Worm (Caenorhabditis elegans) whole organism, L4/young adult: ENCODE results near the gene lgc-53.

Experiments
- W03F9.2 ChIP-seq: fragments of 150-350 bp; optimal IDR thresholded peaks from 2 replicates; lab custom pipeline; 2014; ENCODE audit warnings: missing biosample characterization, missing genetic modification characterization
- dao-5 ChIP-seq: sonication (generic microtip); optimal IDR thresholded peaks from 2 replicates; lab custom pipeline; 2016; ENCODE audit warnings: missing genotype, missing genetic modification characterization, moderate library complexity, missing compliant biosample characterization

ce11 chrX:16744940-16745339, 33.5 kb downstream of the lgc-53 start, which contains the start of gene C10E2.2:
- TF ChIP-seq dao-5, result no peak
- no peak for TF ChIP-seq W03F9.2
